Fruit fly (Drosophila melanogaster) whole organism, pupa: ENCODE data around the gene CG10011.

ENCODE experiments used
- CG10348 ChIP-seq: fragments of 200-800 bp; sonication (Bioruptor generic); IDR thresholded peaks from 2 replicates; pipeline ENCODE4 v1.3.6; 2022; ENCODE audit warnings: missing biosample characterization, missing genetic modification characterization
- CG12605 ChIP-seq: fragments of 200-800 bp; sonication (Bioruptor generic); IDR thresholded peaks from 2 replicates; pipeline ENCODE4 v1.3.6; 2022; ENCODE audit warnings: missing biosample characterization, missing genetic modification characterization
- CG13204 ChIP-seq: fragments of 200-800 bp; sonication (Bioruptor generic); optimal IDR thresholded peaks from 2 replicates; lab custom pipeline; 2018; ENCODE audit warnings: missing biosample characterization, mild to moderate bottlenecking, missing genetic modification characterization, moderate library complexity
- CG14655 ChIP-seq: fragments of 200-800 bp; sonication (Bioruptor generic); optimal IDR thresholded peaks from 3 replicates; lab custom pipeline; 2017; ENCODE audit warnings: mild to moderate bottlenecking, missing biosample characterization, missing genetic modification reagents, missing genetic modification characterization
- CG15710 ChIP-seq: fragments of 200-800 bp; sonication (Bioruptor generic); optimal IDR thresholded peaks from 2 replicates; lab custom pipeline; 2018; ENCODE audit warnings: missing biosample characterization, mild to moderate bottlenecking, missing genetic modification characterization, moderate library complexity
- CG17806 ChIP-seq: fragments of 200-800 bp; sonication (Bioruptor generic); optimal IDR thresholded peaks from 2 replicates; lab custom pipeline; 2018; ENCODE audit warnings: missing biosample characterization, mild to moderate bottlenecking, missing genetic modification characterization, moderate library complexity
- CG32121 ChIP-seq: fragments of 200-800 bp; sonication (Bioruptor generic); IDR thresholded peaks from 2 replicates; pipeline ENCODE4 v1.3.6; 2022; ENCODE audit warnings: missing biosample characterization, missing genetic modification characterization
- CG34367 ChIP-seq: fragments of 200-800 bp; sonication (Bioruptor generic); optimal IDR thresholded peaks from 2 replicates; lab custom pipeline; 2018; ENCODE audit warnings: missing biosample characterization, mild to moderate bottlenecking, missing genetic modification characterization
- CG4496 ChIP-seq: fragments of 200-800 bp; sonication (Bioruptor generic); IDR thresholded peaks from 3 replicates; pipeline ENCODE4 v1.3.6; 2022; ENCODE audit warnings: missing biosample characterization, missing genetic modification characterization
- CG8159 ChIP-seq: fragments of 200-800 bp; sonication (Bioruptor generic); optimal IDR thresholded peaks from 3 replicates; lab custom pipeline; 2018; ENCODE audit warnings: missing biosample characterization, mild to moderate bottlenecking, missing genetic modification characterization, moderate library complexity
- CG8301 ChIP-seq: fragments of 200-800 bp; sonication (Bioruptor generic); optimal IDR thresholded peaks from 2 replicates; lab custom pipeline; 2018; ENCODE audit warnings: missing biosample characterization, mild to moderate bottlenecking, missing genetic modification characterization
- CG9948 ChIP-seq: fragments of 200-800 bp; sonication (Bioruptor generic); optimal IDR thresholded peaks from 2 replicates; lab custom pipeline; 2018; ENCODE audit warnings: missing biosample characterization, mild to moderate bottlenecking, missing genetic modification characterization, moderate library complexity
- D1 ChIP-seq: fragments of 200-800 bp; sonication (Bioruptor generic); optimal IDR thresholded peaks from 2 replicates; lab custom pipeline; 2018; ENCODE audit warnings: missing biosample characterization, mild to moderate bottlenecking, missing genetic modification characterization, moderate library complexity
- EcR ChIP-seq: fragments of 200-800 bp; sonication (Bioruptor generic); optimal IDR thresholded peaks from 3 replicates; lab custom pipeline; 2019; ENCODE audit warnings: missing biosample characterization, missing genetic modification characterization, mild to moderate bottlenecking, moderate library complexity, missing genetic modification reagents
- Ets98B ChIP-seq: fragments of 200-800 bp; sonication (Bioruptor generic); IDR thresholded peaks from 2 replicates; pipeline ENCODE4 v1.3.6; 2022; ENCODE audit warnings: missing biosample characterization, missing genetic modification characterization
- Pif1A ChIP-seq: fragments of 200-800 bp; sonication (Bioruptor generic); optimal IDR thresholded peaks from 3 replicates; lab custom pipeline; 2016; ENCODE audit warnings: missing biosample characterization, missing genetic modification characterization
- Pif1B ChIP-seq: fragments of 200-800 bp; sonication (Bioruptor generic); optimal IDR thresholded peaks from 3 replicates; lab custom pipeline; 2016; ENCODE audit warnings: missing biosample characterization, missing genetic modification characterization
- Snoo ChIP-seq: fragments of 200-800 bp; sonication (Bioruptor generic); optimal IDR thresholded peaks from 3 replicates; lab custom pipeline; 2017; ENCODE audit warnings: missing biosample characterization, mild to moderate bottlenecking, missing genetic modification characterization, inconsistent platforms
- fd96Ca ChIP-seq: fragments of 200-800 bp; sonication (Bioruptor generic); IDR thresholded peaks from 3 replicates; pipeline ENCODE4 v1.3.6; 2022; ENCODE audit warnings: missing biosample characterization, missing genetic modification characterization
- gl ChIP-seq: fragments of 200-800 bp; sonication (Bioruptor generic); optimal IDR thresholded peaks from 2 replicates; lab custom pipeline; 2018; ENCODE audit warnings: missing biosample characterization, mild to moderate bottlenecking, missing genetic modification characterization
- rn ChIP-seq: fragments of 200-800 bp; sonication (Bioruptor generic); IDR thresholded peaks from 2 replicates; pipeline ENCODE4 v1.3.6; 2022; ENCODE audit warnings: missing biosample characterization, missing genetic modification characterization

Gene CG10011

dm6 chr3R:28631753-28632152, 3.1 kb downstream of the CG10011 start:
- TF ChIP-seq CG8159 (tag; lab: Kevin White, UChicago) (peak; percentile 51), fd96Ca (GFP tag; lab: Robert Waterston, UW) (peak; percentile 77), gl (tag; lab: Kevin White, UChicago) (no peak), rn (GFP tag; lab: Robert Waterston, UW) (peak; percentile 43; the same call in 1 of the 2 replicates), Ets98B (GFP tag; lab: Robert Waterston, UW) (peak; percentile 61), EcR (GFP tag; lab: Kevin White, UChicago) (no peak), Pif1A (GFP tag; lab: Kevin White, UChicago) (peak; percentile 20), D1 (tag; lab: Kevin White, UChicago) (no peak), Snoo (tag; lab: Kevin White, UChicago) (no peak), CG32121 (GFP tag; lab: Robert Waterston, UW) (peak; percentile 55; the same call in 1 of the 2 replicates), CG8301 (tag; lab: Kevin White, UChicago) (peak; percentile 55), CG9948 (tag; lab: Kevin White, UChicago) (peak; percentile 33), CG10348 (GFP tag; lab: Robert Waterston, UW) (no peak), CG13204 (no peak), CG14655 (GFP tag; lab: Kevin White, UChicago) (peak; percentile 64), Pif1B (no peak), CG15710 (tag; lab: Kevin White, UChicago) (no peak), CG34367 (tag; lab: Kevin White, UChicago) (peak; percentile 8), CG4496 (GFP tag; lab: Robert Waterston, UW) (peak; percentile 76), CG17806 (tag; lab: Kevin White, UChicago) (peak; percentile 50), CG12605 (0 out of 2 replicates have a peak, but pooled peaks have one; percentile 24)

dm6 chr3R:28630861-28631260, 4.0 kb downstream of the CG10011 start:
- TF ChIP-seq CG14655 (GFP tag; lab: Kevin White, UChicago) (no peak), gl (tag; lab: Kevin White, UChicago) (no peak), CG32121 (GFP tag; lab: Robert Waterston, UW) (peak; percentile 45; the same call in 1 of the 2 replicates), CG8159 (tag; lab: Kevin White, UChicago) (no peak), Snoo (tag; lab: Kevin White, UChicago) (no peak), Pif1A (GFP tag; lab: Kevin White, UChicago) (no peak)

- TF ChIP-seq gl (tag; lab: Kevin White, UChicago) (no peak), CG8301 (tag; lab: Kevin White, UChicago) (peak; percentile 26), CG14655 (GFP tag; lab: Kevin White, UChicago) (peak; percentile 37)
Measured at dm6 chr3R:28630092-28630491, 4.8 kb downstream of the CG10011 start.

dm6 chr3R:28629186-28629979, 5.5 kb downstream of the CG10011 start:
- TF ChIP-seq Pif1A (GFP tag; lab: Kevin White, UChicago), result peak; percentile 47
- no peak for TF ChIP-seq CG32121 (GFP tag; lab: Robert Waterston, UW)
- TF ChIP-seq CG8159 (tag; lab: Kevin White, UChicago), result peak; percentile 64
- TF ChIP-seq CG12605, result no peak
- no peak for TF ChIP-seq CG17806 (tag; lab: Kevin White, UChicago)
- TF ChIP-seq rn (GFP tag; lab: Robert Waterston, UW), result no peak
- TF ChIP-seq CG8301 (tag; lab: Kevin White, UChicago), result peak; percentile 21
- no peak for TF ChIP-seq CG10348 (GFP tag; lab: Robert Waterston, UW)
- peak; percentile 31 for TF ChIP-seq Pif1B
- peak; percentile 56 for TF ChIP-seq CG14655 (GFP tag; lab: Kevin White, UChicago)
- peak; percentile 19 for TF ChIP-seq CG13204
- peak; percentile 51 for TF ChIP-seq CG15710 (tag; lab: Kevin White, UChicago)
- no peak; the same call in 1 of the 3 replicates for TF ChIP-seq fd96Ca (GFP tag; lab: Robert Waterston, UW)
- peak; percentile 13 for TF ChIP-seq CG9948 (tag; lab: Kevin White, UChicago)
- TF ChIP-seq D1 (tag; lab: Kevin White, UChicago), result no peak
- no peak for TF ChIP-seq CG34367 (tag; lab: Kevin White, UChicago)
- no peak for TF ChIP-seq gl (tag; lab: Kevin White, UChicago)
- peak; percentile 40 for TF ChIP-seq Ets98B (GFP tag; lab: Robert Waterston, UW)
- TF ChIP-seq CG4496 (GFP tag; lab: Robert Waterston, UW), result peak; percentile 48; the same call in 1 of the 3 replicates
- peak; percentile 83 for TF ChIP-seq EcR (GFP tag; lab: Kevin White, UChicago)
- TF ChIP-seq Snoo (tag; lab: Kevin White, UChicago), result peak; percentile 31

- TF ChIP-seq D1 (tag; lab: Kevin White, UChicago) (no peak), CG13204 (no peak), Ets98B (GFP tag; lab: Robert Waterston, UW) (no peak), EcR (GFP tag; lab: Kevin White, UChicago) (peak; percentile 56)
Measured at dm6 chr3R:28628696-28629095, 6.2 kb downstream of the CG10011 start.

- TF ChIP-seq CG13204 (no peak), Pif1A (GFP tag; lab: Kevin White, UChicago) (no peak), CG8301 (tag; lab: Kevin White, UChicago) (no peak), CG12605 (no peak), CG17806 (tag; lab: Kevin White, UChicago) (no peak), D1 (tag; lab: Kevin White, UChicago) (no peak), Pif1B (no peak), CG15710 (tag; lab: Kevin White, UChicago) (no peak), CG9948 (tag; lab: Kevin White, UChicago) (no peak), CG32121 (GFP tag; lab: Robert Waterston, UW) (no peak), CG14655 (GFP tag; lab: Kevin White, UChicago) (no peak), CG8159 (tag; lab: Kevin White, UChicago) (no peak), fd96Ca (GFP tag; lab: Robert Waterston, UW) (no peak), CG10348 (GFP tag; lab: Robert Waterston, UW) (no peak), rn (GFP tag; lab: Robert Waterston, UW) (no peak), Ets98B (GFP tag; lab: Robert Waterston, UW) (no peak), EcR (GFP tag; lab: Kevin White, UChicago) (no peak), CG34367 (tag; lab: Kevin White, UChicago) (no peak)
Measured at dm6 chr3R:28627267-28627666, 7.6 kb downstream of the CG10011 start.
